Fruit fly (Drosophila melanogaster) whole organism, embryonic: ENCODE measurements around the gene CG11811.

Experiments used
- CG10462 ChIP-seq: fragments of 200-800 bp; sonication (Bioruptor generic); optimal IDR thresholded peaks from 2 replicates; lab custom pipeline; 2016; ENCODE audit warnings: missing biosample characterization, missing genetic modification characterization
- CG11696 ChIP-seq: fragments of 200-800 bp; sonication (Bioruptor generic); IDR thresholded peaks from 2 replicates; pipeline ENCODE4 v1.3.6; 2022; ENCODE audit warnings: missing biosample characterization, missing genetic modification characterization
- CG12942 ChIP-seq: fragments of 200-800 bp; sonication (Bioruptor generic); optimal IDR thresholded peaks from 3 replicates; lab custom pipeline; 2016; ENCODE audit warnings: missing biosample characterization, missing genetic modification characterization
- CG13624 ChIP-seq: fragments of 200-800 bp; sonication (Bioruptor generic); optimal IDR thresholded peaks from 2 replicates; lab custom pipeline; 2016; ENCODE audit warnings: missing biosample characterization, missing genetic modification characterization
- CG14710 ChIP-seq: fragments of 200-800 bp; sonication (Bioruptor generic); optimal IDR thresholded peaks from 3 replicates; lab custom pipeline; 2019; ENCODE audit warnings: missing biosample characterization, mild to moderate bottlenecking, missing genetic modification characterization, moderate library complexity
- CG15073 ChIP-seq: fragments of 200-800 bp; sonication (Bioruptor generic); optimal IDR thresholded peaks from 2 replicates; lab custom pipeline; 2016; ENCODE audit warnings: missing biosample characterization, missing genetic modification characterization
- CG18599 ChIP-seq: fragments of 200-800 bp; sonication (Bioruptor generic); optimal IDR thresholded peaks from 3 replicates; lab custom pipeline; 2017; ENCODE audit warnings: missing biosample characterization, missing genetic modification characterization, mild to moderate bottlenecking, moderate library complexity, missing genetic modification reagents
- CG2202 ChIP-seq: fragments of 200-800 bp; sonication (Bioruptor generic); optimal IDR thresholded peaks from 2 replicates; lab custom pipeline; 2018; ENCODE audit warnings: missing biosample characterization, mild to moderate bottlenecking, missing genetic modification characterization
- CG2875 ChIP-seq: fragments of 200-800 bp; sonication (Bioruptor generic); optimal IDR thresholded peaks from 2 replicates; lab custom pipeline; 2017; ENCODE audit warnings: missing biosample characterization, mild to moderate bottlenecking, missing genetic modification characterization, missing genetic modification reagents
- CG30403 ChIP-seq: fragments of 200-800 bp; sonication (Bioruptor generic); optimal IDR thresholded peaks from 3 replicates; lab custom pipeline; 2016; ENCODE audit warnings: missing biosample characterization, missing genetic modification characterization
- CG31388 ChIP-seq: fragments of 200-800 bp; sonication (Bioruptor generic); optimal IDR thresholded peaks from 2 replicates; lab custom pipeline; 2016; ENCODE audit warnings: missing biosample characterization, missing genetic modification characterization
- CG4854 ChIP-seq: fragments of 200-800 bp; sonication (Bioruptor generic); optimal IDR thresholded peaks from 2 replicates; lab custom pipeline; 2016; ENCODE audit warnings: missing biosample characterization, missing genetic modification characterization, inconsistent platforms
- CG7987 ChIP-seq: fragments of 200-800 bp; sonication (Bioruptor generic); optimal IDR thresholded peaks from 2 replicates; lab custom pipeline; 2018; ENCODE audit warnings: missing biosample characterization, mild to moderate bottlenecking, missing genetic modification characterization, moderate library complexity
- CG8944 ChIP-seq: fragments of 200-800 bp; sonication (Bioruptor generic); optimal IDR thresholded peaks from 3 replicates; lab custom pipeline; 2016; ENCODE audit warnings: missing biosample characterization, missing genetic modification characterization
- CG9727 ChIP-seq: fragments of 200-800 bp; sonication (Bioruptor generic); optimal IDR thresholded peaks from 3 replicates; lab custom pipeline; 2017; ENCODE audit warnings: missing biosample characterization, mild to moderate bottlenecking, missing genetic modification characterization
- Camta ChIP-seq: fragments of 200-800 bp; sonication (Bioruptor generic); optimal IDR thresholded peaks from 2 replicates; lab custom pipeline; 2016; ENCODE audit warnings: missing biosample characterization, missing genetic modification characterization
- CoRest ChIP-seq: fragments of 200-800 bp; sonication (Bioruptor generic); optimal IDR thresholded peaks from 3 replicates; lab custom pipeline; 2018; ENCODE audit warnings: missing biosample characterization, mild to moderate bottlenecking, missing genetic modification characterization, moderate library complexity
- D19A ChIP-seq: fragments of 200-800 bp; optimal IDR thresholded peaks from 3 replicates; lab custom pipeline; 2019; ENCODE audit warnings: missing biosample characterization, mild to moderate bottlenecking, missing genetic modification characterization, moderate library complexity
- Dfd ChIP-seq, 2 experiments: fragments of >200 bp; optimal IDR thresholded peaks; 2 replicates each; lab custom pipeline; 2017; ENCODE audit warnings: missing biosample characterization in 2 of 2, missing genetic modification characterization in 2 of 2
- Doc3 ChIP-seq: fragments of 200-800 bp; sonication (Bioruptor generic); IDR thresholded peaks from 3 replicates; pipeline ENCODE4 v1.3.6; 2022; ENCODE audit warnings: missing biosample characterization, missing genetic modification characterization; ENCODE audit not compliant: partially characterized antibody
- E2f1 ChIP-seq: fragments of 200-800 bp; sonication (Bioruptor generic); IDR thresholded peaks from 2 replicates; pipeline ENCODE4 v1.3.6; 2022; ENCODE audit warnings: missing biosample characterization, missing genetic modification characterization
- HLH4C ChIP-seq: fragments of 200-800 bp; sonication (Bioruptor generic); IDR thresholded peaks from 3 replicates; pipeline ENCODE4 v1.3.6; 2022; ENCODE audit warnings: missing biosample characterization, missing genetic modification characterization; ENCODE audit not compliant: partially characterized antibody
- HLH54F ChIP-seq: fragments of 200-800 bp; sonication (Bioruptor generic); optimal IDR thresholded peaks from 3 replicates; lab custom pipeline; 2016; ENCODE audit warnings: missing biosample characterization, missing genetic modification characterization
- Hr39 ChIP-seq: fragments of >200 bp; optimal IDR thresholded peaks from 2 replicates; lab custom pipeline; 2017
- Hr51 ChIP-seq, 2 experiments: fragments of 200-800 bp; sonication (Bioruptor generic); optimal IDR thresholded peaks; 2 replicates in 1 of 2; 3 replicates in 1 of 2; lab custom pipeline; 2016 to 2018; ENCODE audit warnings: missing biosample characterization in 2 of 2, missing genetic modification characterization in 2 of 2, mild to moderate bottlenecking in 1 of 2, moderate library complexity in 1 of 2
- Sin3A ChIP-seq: fragments of >200 bp; optimal IDR thresholded peaks from 2 replicates; lab custom pipeline; 2018
- TFAM ChIP-seq: fragments of 200-800 bp; sonication (Bioruptor generic); optimal IDR thresholded peaks from 2 replicates; lab custom pipeline; 2017; ENCODE audit warnings: missing biosample characterization, missing genetic modification characterization, inconsistent platforms
- Usf ChIP-seq: fragments of 200-800 bp; sonication (Bioruptor generic); optimal IDR thresholded peaks from 2 replicates; lab custom pipeline; 2017; ENCODE audit warnings: missing genotype, missing biosample characterization, missing genetic modification characterization
- YL-1 ChIP-seq: fragments of 200-800 bp; sonication (Bioruptor generic); optimal IDR thresholded peaks from 3 replicates; lab custom pipeline; 2017; ENCODE audit warnings: missing biosample characterization, mild to moderate bottlenecking, missing genetic modification characterization
- ato ChIP-seq: fragments of 200-800 bp; sonication (Bioruptor generic); IDR thresholded peaks from 2 replicates; pipeline ENCODE4 v1.3.6; 2022; ENCODE audit warnings: missing biosample characterization, missing genetic modification characterization; ENCODE audit not compliant: partially characterized antibody
- bbx ChIP-seq: fragments of 200-800 bp; sonication (Bioruptor generic); IDR thresholded peaks from 2 replicates; pipeline ENCODE4 v1.3.6; 2022; ENCODE audit warnings: missing biosample characterization, missing genetic modification characterization; ENCODE audit not compliant: partially characterized antibody
- chif ChIP-seq, 2 experiments: fragments of 200-800 bp; sonication (Bioruptor generic); optimal IDR thresholded peaks; 3 replicates each; lab custom pipeline; 2016; ENCODE audit warnings: missing biosample characterization in 2 of 2, missing genetic modification characterization in 2 of 2
- cwo ChIP-seq: fragments of 200-800 bp; sonication (Bioruptor generic); optimal IDR thresholded peaks from 3 replicates; lab custom pipeline; 2017; ENCODE audit warnings: missing biosample characterization, missing genetic modification characterization, mild to moderate bottlenecking, moderate library complexity, missing genetic modification reagents
- disco-r ChIP-seq: fragments of 200-800 bp; sonication (Bioruptor generic); optimal IDR thresholded peaks from 2 replicates; lab custom pipeline; 2016; ENCODE audit warnings: missing biosample characterization, missing genetic modification characterization
- dmrt11E ChIP-seq: fragments of 200-800 bp; sonication (Bioruptor generic); optimal IDR thresholded peaks from 3 replicates; lab custom pipeline; 2018; ENCODE audit warnings: missing biosample characterization, mild to moderate bottlenecking, missing genetic modification characterization, moderate library complexity
- eve ChIP-seq, 2 experiments: fragments of >200 bp; optimal IDR thresholded peaks; 2 replicates each; lab custom pipeline; 2017; ENCODE audit warnings: missing biosample characterization in 2 of 2, missing genetic modification characterization in 2 of 2
- exex ChIP-seq: fragments of 200-800 bp; sonication (Bioruptor generic); optimal IDR thresholded peaks from 4 replicates; lab custom pipeline; 2018; ENCODE audit warnings: missing biosample characterization, mild to moderate bottlenecking, missing genetic modification characterization, moderate library complexity
- gce ChIP-seq: fragments of 200-800 bp; sonication (Bioruptor generic); IDR thresholded peaks from 3 replicates; pipeline ENCODE4 v1.3.6; 2022; ENCODE audit warnings: missing biosample characterization, missing genetic modification characterization
- jumu ChIP-seq: fragments of 200-800 bp; sonication (Bioruptor generic); optimal IDR thresholded peaks from 3 replicates; lab custom pipeline; 2016; ENCODE audit warnings: missing biosample characterization, missing genetic modification characterization
- kah ChIP-seq: fragments of 200-800 bp; sonication (Bioruptor generic); optimal IDR thresholded peaks from 2 replicates; lab custom pipeline; 2018; ENCODE audit warnings: missing biosample characterization, mild to moderate bottlenecking, missing genetic modification characterization
- mam ChIP-seq: fragments of 200-800 bp; sonication (Bioruptor generic); optimal IDR thresholded peaks from 3 replicates; lab custom pipeline; 2016; ENCODE audit warnings: missing biosample characterization, missing genetic modification characterization
- pb ChIP-seq: fragments of 200-800 bp; sonication (Bioruptor generic); optimal IDR thresholded peaks from 3 replicates; lab custom pipeline; 2016; ENCODE audit warnings: missing biosample characterization, missing genetic modification characterization
- peb ChIP-seq: fragments of 200-800 bp; sonication (Bioruptor generic); IDR thresholded peaks from 2 replicates; pipeline ENCODE4 v1.3.6; 2022; ENCODE audit warnings: missing biosample characterization, missing genetic modification characterization
- prd ChIP-seq, 3 experiments: fragments of >200 bp in 2 of 3; fragments of 200-800 bp in 1 of 3; sonication (Bioruptor generic) in 1 of 3; optimal IDR thresholded peaks in 2 of 3; IDR thresholded peaks in 1 of 3; 2 replicates in 2 of 3; 3 replicates in 1 of 3; pipeline versions ENCODE4 v1.3.6 to Lab custom; 2017 to 2022; ENCODE audit warnings: missing biosample characterization in 1 of 3, missing genetic modification characterization in 1 of 3
- scrt ChIP-seq: fragments of 200-800 bp; sonication (Bioruptor generic); optimal IDR thresholded peaks from 2 replicates; lab custom pipeline; 2018; ENCODE audit warnings: missing biosample characterization, mild to moderate bottlenecking, missing genetic modification characterization, moderate library complexity
- sd ChIP-seq: fragments of 200-800 bp; sonication (Bioruptor generic); optimal IDR thresholded peaks from 3 replicates; lab custom pipeline; 2018; ENCODE audit warnings: missing biosample characterization, mild to moderate bottlenecking, missing genetic modification characterization, moderate library complexity
- sisA ChIP-seq: fragments of 200-800 bp; sonication (Bioruptor generic); IDR thresholded peaks from 2 replicates; pipeline ENCODE4 v1.3.6; 2022; ENCODE audit warnings: missing biosample characterization, missing genetic modification characterization
- sug ChIP-seq: fragments of 200-800 bp; optimal IDR thresholded peaks from 2 replicates; lab custom pipeline; 2019; ENCODE audit warnings: missing biosample characterization, mild to moderate bottlenecking, missing genetic modification characterization, moderate library complexity
- twi ChIP-seq: fragments of 200-800 bp; optimal IDR thresholded peaks from 2 replicates; lab custom pipeline; 2019; ENCODE audit warnings: missing biosample characterization, mild to moderate bottlenecking, missing genetic modification characterization, moderate library complexity

CG11811 gene

dm6 chr3L:10693709-10694403, 3.0 kb downstream of the CG11811 start, which contains the start of gene ND-13B (continued):
- TF ChIP-seq disco-r (GFP tag; lab: Kevin White, UChicago) (no peak), Dfd (GFP tag; optimal IDR thresholded peaks at IDR 0.05; lab: Kevin White, UChicago) (no peak), Camta (GFP tag; lab: Kevin White, UChicago) (no peak), HLH4C (GFP tag; lab: Robert Waterston, UW) (peak; percentile 69), twi (tag; lab: Kevin White, UChicago) (no peak), eve (GFP tag; optimal IDR thresholded peaks at IDR 0.05; lab: Kevin White, UChicago) (no peak), Usf (GFP tag; lab: Kevin White, UChicago) (no peak), CG14710 (tag; lab: Kevin White, UChicago) (peak; percentile 47), CG15073 (no peak), sisA (GFP tag; lab: Robert Waterston, UW) (no peak), ato (GFP tag; lab: Robert Waterston, UW) (peak; percentile 57; the same call in 1 of the 2 replicates), kah (no peak), D19A (tag; lab: Kevin White, UChicago) (no peak), pb (GFP tag; lab: Kevin White, UChicago) (no peak), chif (GFP tag; optimal IDR thresholded peaks at IDR 0.05; lab: Kevin White, UChicago) (no peak), scrt (GFP tag; lab: Kevin White, UChicago) (no peak), CG11696 (GFP tag; lab: Robert Waterston, UW) (no peak), CG31388 (GFP tag; lab: Kevin White, UChicago) (no peak), YL-1 (GFP tag; lab: Kevin White, UChicago) (peak; percentile 18), CG9727 (GFP tag; lab: Kevin White, UChicago) (no peak), Doc3 (GFP tag; lab: Robert Waterston, UW) (peak; percentile 75), prd (optimal IDR thresholded peaks at IDR 0.05; lab: Kevin White, UChicago) (no peak), prd (GFP tag; IDR thresholded peaks at IDR 0.05; lab: Robert Waterston, UW) (no peak), bbx (GFP tag; lab: Robert Waterston, UW) (peak; percentile 81), CG18599 (peak; percentile 37), Hr51 (GFP tag; optimal IDR thresholded peaks at IDR 0.05; lab: Kevin White, UChicago) (no peak), exex (no peak), CG7987 (GFP tag; lab: Kevin White, UChicago) (peak; percentile 33), CG8944 (GFP tag; lab: Kevin White, UChicago) (no peak), TFAM (no peak), CoRest (tag; lab: Kevin White, UChicago) (no peak), HLH54F (peak; percentile 33), Hr39 (lab: Kevin White, UChicago) (no peak), gce (GFP tag; lab: Robert Waterston, UW) (no peak), sug (no peak), CG2202 (no peak), cwo (GFP tag; lab: Kevin White, UChicago) (no peak), sd (tag; lab: Kevin White, UChicago) (peak; percentile 7), CG12942 (GFP tag; lab: Kevin White, UChicago) (no peak), CG10462 (GFP tag; lab: Kevin White, UChicago) (no peak), mam (peak; percentile 53), jumu (GFP tag; lab: Kevin White, UChicago) (no peak), Sin3A (lab: Kevin White, UChicago) (peak; percentile 28), CG30403 (GFP tag; lab: Kevin White, UChicago) (peak; percentile 5), peb (GFP tag; lab: Robert Waterston, UW) (no peak), CG2875 (GFP tag; lab: Kevin White, UChicago) (no peak), dmrt11E (tag; lab: Kevin White, UChicago) (no peak), CG13624 (peak; percentile 35), E2f1 (GFP tag; lab: Robert Waterston, UW) (no peak), CG4854 (GFP tag; lab: Kevin White, UChicago) (peak; percentile 55)
